Fruit fly (Drosophila melanogaster): ENCODE results near the gene Cap-D3.

Cap-D3 gene

dm6 chr2L:5493907-5494404 lies 31.7 kb upstream of the Cap-D3 start (continued):
- TF ChIP-seq CG34406 (GFP tag; optimal IDR thresholded peaks at IDR 0.05) (peak; percentile 29), eg (GFP tag; IDR thresholded peaks at IDR 0.05) (no peak), CG8119 (GFP tag; IDR thresholded peaks at IDR 0.05) (peak; percentile 27; the same call in 1 of the 3 replicates), fkh (GFP tag; optimal IDR thresholded peaks at IDR 0.05) (no peak), CG1621 (tag; optimal IDR thresholded peaks at IDR 0.05) (no peak), lz (GFP tag; optimal IDR thresholded peaks at IDR 0.05) (no peak), Sox15 (GFP tag; optimal IDR thresholded peaks at IDR 0.05) (peak; percentile 19), Hr4 (GFP tag; optimal IDR thresholded peaks at IDR 0.05) (peak; percentile 48), Sox102F (GFP tag; optimal IDR thresholded peaks at IDR 0.05) (no peak), dac (GFP tag; optimal IDR thresholded peaks at IDR 0.05) (peak; percentile 15), CG31627 (GFP tag; optimal IDR thresholded peaks at IDR 0.05) (peak; percentile 18), spab (GFP tag; optimal IDR thresholded peaks at IDR 0.05) (peak; percentile 55), CG32006 (GFP tag; optimal IDR thresholded peaks at IDR 0.05) (peak; percentile 70), Lpt (GFP tag; optimal IDR thresholded peaks at IDR 0.05) (no peak), Ets96B (tag; optimal IDR thresholded peaks at IDR 0.05) (peak; percentile 31), CG8632 (GFP tag; optimal IDR thresholded peaks at IDR 0.05) (peak; percentile 44), CG9139 (GFP tag; optimal IDR thresholded peaks at IDR 0.05) (peak; percentile 26), Sox14 (GFP tag; optimal IDR thresholded peaks at IDR 0.05) (peak; percentile 43), Eip78C (GFP tag) (peak; percentile 81), ss (GFP tag; optimal IDR thresholded peaks at IDR 0.05) (peak; percentile 59 to 73), CG10631 (GFP tag; optimal IDR thresholded peaks at IDR 0.05) (peak; percentile 54), svp (GFP tag) (peak; percentile 68), Eip93F (GFP tag; optimal IDR thresholded peaks at IDR 0.05) (no peak)

- peak; percentile 47 for TF ChIP-seq CG10631 (GFP tag; optimal IDR thresholded peaks at IDR 0.05)
- peak; percentile 37; the same call in 1 of the 2 replicates for TF ChIP-seq Gug (GFP tag; IDR thresholded peaks at IDR 0.05)
- no peak for TF ChIP-seq Blimp-1 (GFP tag; optimal IDR thresholded peaks at IDR 0.05)
- TF ChIP-seq ss (GFP tag; optimal IDR thresholded peaks at IDR 0.05), result no peak
- TF ChIP-seq dac (GFP tag; optimal IDR thresholded peaks at IDR 0.05), result peak; percentile 59
- TF ChIP-seq CG6276 (GFP tag; optimal IDR thresholded peaks at IDR 0.05), result peak; percentile 56
- peak; percentile 80 for TF ChIP-seq CG15336 (GFP tag; IDR thresholded peaks at IDR 0.05)
- peak; percentile 20 for TF ChIP-seq Met (GFP tag; optimal IDR thresholded peaks at IDR 0.05)
- TF ChIP-seq CG9139 (GFP tag; optimal IDR thresholded peaks at IDR 0.05), result no peak
- TF ChIP-seq fd59A (GFP tag; optimal IDR thresholded peaks at IDR 0.05), result peak; percentile 30
- TF ChIP-seq cyc (GFP tag; optimal IDR thresholded peaks at IDR 0.05), result no peak
- no peak for TF ChIP-seq Eip93F (GFP tag; optimal IDR thresholded peaks at IDR 0.05)
- no peak for TF ChIP-seq Sox102F (GFP tag; optimal IDR thresholded peaks at IDR 0.05)
- TF ChIP-seq CG3032 (tag; optimal IDR thresholded peaks at IDR 0.05), result peak; percentile 13
- TF ChIP-seq svp (GFP tag), result peak; percentile 4
- peak; percentile 10 for TF ChIP-seq CG31627 (GFP tag; optimal IDR thresholded peaks at IDR 0.05)
- peak; percentile 15 for TF ChIP-seq Hr39 (GFP tag; optimal IDR thresholded peaks at IDR 0.05)
- no peak for TF ChIP-seq CG6854 (GFP tag; optimal IDR thresholded peaks at IDR 0.05)
- TF ChIP-seq eg (GFP tag; IDR thresholded peaks at IDR 0.05), result peak; percentile 63; the same call in 2 of the 3 replicates
- TF ChIP-seq CG6792 (GFP tag; optimal IDR thresholded peaks at IDR 0.05), result no peak
- TF ChIP-seq OdsH (GFP tag; optimal IDR thresholded peaks at IDR 0.05), result peak; percentile 39
- peak; percentile 15 for TF ChIP-seq CG34406 (GFP tag; optimal IDR thresholded peaks at IDR 0.05)
- TF ChIP-seq Sox14 (GFP tag; optimal IDR thresholded peaks at IDR 0.05), result peak; percentile 51
- no peak for TF ChIP-seq Lpt (GFP tag; optimal IDR thresholded peaks at IDR 0.05)
- TF ChIP-seq acj6 (GFP tag; optimal IDR thresholded peaks at IDR 0.05), result peak; percentile 45
- TF ChIP-seq Hr38 (GFP tag; optimal IDR thresholded peaks at IDR 0.05), result no peak
- TF ChIP-seq CG6163 (GFP tag; IDR thresholded peaks at IDR 0.05), result peak; percentile 53
- TF ChIP-seq Ets21C (GFP tag; optimal IDR thresholded peaks at IDR 0.05), result no peak
- TF ChIP-seq Sox15 (GFP tag; optimal IDR thresholded peaks at IDR 0.05), result no peak
- 0 out of 2 replicates have a peak, but pooled peaks have one; percentile 10 for TF ChIP-seq CG11294 (GFP tag; IDR thresholded peaks at IDR 0.05)
- no peak for TF ChIP-seq CG8319 (GFP tag; optimal IDR thresholded peaks at IDR 0.05)
- TF ChIP-seq Smox (GFP tag; optimal IDR thresholded peaks at IDR 0.05), result no peak
- TF ChIP-seq CG8632 (GFP tag; optimal IDR thresholded peaks at IDR 0.05), result no peak
- peak; percentile 24 for TF ChIP-seq topi (GFP tag; optimal IDR thresholded peaks at IDR 0.05)
- peak; percentile 25 for TF ChIP-seq lz (GFP tag; optimal IDR thresholded peaks at IDR 0.05)
- TF ChIP-seq CG6808 (GFP tag; optimal IDR thresholded peaks at IDR 0.05), result peak; percentile 22
- peak; percentile 37 for TF ChIP-seq esn (GFP tag; optimal IDR thresholded peaks at IDR 0.05)
- peak; percentile 38 for TF ChIP-seq CG11762 (GFP tag; optimal IDR thresholded peaks at IDR 0.05; ENCODE audit: insufficient read depth)
- peak; percentile 65; the same call in 2 of the 3 replicates for TF ChIP-seq CG8119 (GFP tag; IDR thresholded peaks at IDR 0.05)
- peak; percentile 38 for TF ChIP-seq Eip75B (GFP tag; optimal IDR thresholded peaks at IDR 0.05)
Measured at dm6 chr2L:5494808-5495356, 30.8 kb upstream of the Cap-D3 start.

All from whole organism, prepupa.